Worm (Caenorhabditis elegans) whole organism, early embryonic: ENCODE measurements around the gene EGAP2.1.

Source experiments
- B0310.2 ChIP-seq: sonication (generic microtip); optimal IDR thresholded peaks from 2 replicates; lab custom pipeline; 2016; ENCODE audit warnings: mild to moderate bottlenecking, missing genetic modification characterization, missing compliant biosample characterization
- F13C5.2 ChIP-seq: sonication (generic microtip); optimal IDR thresholded peaks from 2 replicates; lab custom pipeline; 2017; ENCODE audit warnings: mild to moderate bottlenecking, missing genetic modification characterization, inconsistent platforms, missing compliant biosample characterization
- aly-1 ChIP-seq: sonication (generic microtip); optimal IDR thresholded peaks from 2 replicates; lab custom pipeline; 2016; ENCODE audit warnings: missing genetic modification characterization, missing compliant biosample characterization
- ama-1 ChIP-seq: fragments of 150-350 bp; optimal IDR thresholded peaks from 2 replicates; lab custom pipeline; 2014
- ceh-13 ChIP-seq: fragments of 200-800 bp; sonication (Bioruptor generic); optimal IDR thresholded peaks from 2 replicates; lab custom pipeline; 2018; ENCODE audit warnings: mild to moderate bottlenecking, missing genetic modification characterization, missing compliant biosample characterization
- ceh-36 ChIP-seq: sonication (generic microtip); optimal IDR thresholded peaks from 2 replicates; lab custom pipeline; 2016; ENCODE audit warnings: missing genetic modification characterization, inconsistent platforms, missing compliant biosample characterization
- ets-7 ChIP-seq: sonication (generic microtip); optimal IDR thresholded peaks from 2 replicates; lab custom pipeline; 2016; ENCODE audit warnings: missing genotype, missing genetic modification characterization, missing compliant biosample characterization
- flt-1 ChIP-seq: fragments of 200-800 bp; sonication (Bioruptor generic); IDR thresholded peaks from 2 replicates; pipeline ENCODE4 v1.3.6; 2022; ENCODE audit warnings: missing genetic modification characterization, missing compliant biosample characterization
- hmbx-1 ChIP-seq: sonication (generic microtip); optimal IDR thresholded peaks from 2 replicates; lab custom pipeline; 2016; ENCODE audit warnings: mild to moderate bottlenecking, missing genetic modification characterization, missing compliant biosample characterization
- hmg-4 ChIP-seq: fragments of 200-800 bp; sonication (Bioruptor generic); optimal IDR thresholded peaks from 2 replicates; lab custom pipeline; 2018; ENCODE audit warnings: mild to moderate bottlenecking, missing genetic modification characterization, missing compliant biosample characterization
- hnd-1 ChIP-seq: sonication (generic microtip); optimal IDR thresholded peaks from 2 replicates; lab custom pipeline; 2016; ENCODE audit warnings: missing genetic modification characterization, missing compliant biosample characterization
- pes-1 ChIP-seq: fragments of 200-800 bp; sonication (Bioruptor generic); IDR thresholded peaks from 2 replicates; pipeline ENCODE4 v1.3.6; 2022; ENCODE audit warnings: missing genetic modification reagents, missing genetic modification characterization, missing compliant biosample characterization
- scrt-1 ChIP-seq: fragments of 200-800 bp; sonication (Bioruptor generic); IDR thresholded peaks from 2 replicates; pipeline ENCODE4 v1.3.6; 2022; ENCODE audit warnings: missing genetic modification characterization, missing compliant biosample characterization
- sea-1 ChIP-seq: fragments of 200-800 bp; sonication (Bioruptor generic); conservative IDR thresholded peaks from 2 replicates; pipeline ENCODE4 v1.3.6; 2022; ENCODE audit warnings: missing genetic modification characterization, missing compliant biosample characterization
- tbx-11 ChIP-seq: fragments of 200-800 bp; sonication (Bioruptor generic); IDR thresholded peaks from 2 replicates; pipeline ENCODE4 v1.3.6; 2022; ENCODE audit warnings: missing genetic modification characterization, missing compliant biosample characterization
- tbx-37 ChIP-seq: fragments of 200-800 bp; sonication (Bioruptor generic); conservative IDR thresholded peaks from 2 replicates; pipeline ENCODE4 v1.3.6; 2022; ENCODE audit warnings: missing genetic modification reagents, missing genetic modification characterization, missing compliant biosample characterization
- tra-4 ChIP-seq: sonication (generic microtip); optimal IDR thresholded peaks from 2 replicates; lab custom pipeline; 2017; ENCODE audit warnings: missing genetic modification characterization, missing compliant biosample characterization

Gene EGAP2.1

DNA sequence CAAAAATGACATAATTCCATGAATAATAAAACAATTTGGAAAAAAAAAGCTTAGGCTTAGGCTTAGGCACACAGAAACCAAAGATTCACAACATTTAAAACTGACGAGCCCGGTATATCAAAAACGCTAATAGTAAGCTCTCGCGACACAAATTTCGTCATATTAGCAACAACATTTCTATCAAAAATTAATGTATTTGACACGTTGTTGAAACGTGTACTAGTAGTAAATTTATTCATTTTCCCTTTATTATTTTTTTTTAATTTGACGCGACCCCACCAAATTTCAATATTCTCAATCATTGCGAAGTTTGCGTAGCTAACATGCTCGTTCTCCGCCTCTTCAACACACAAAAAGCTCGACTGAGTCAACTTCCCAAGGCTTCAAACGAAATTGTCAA is 19.2 kb upstream of the EGAP2.1 start, which contains the start of gene C34F11.2:
TSS of gene C34F11.2 (plus strand) at position 301 of the 400 bp plus-strand sequence.
- TF ChIP-seq B0310.2 (tag; lab: Kevin White, UChicago) (no peak), tbx-11 (GFP tag; lab: Robert Waterston, UW) (no peak), ama-1 (lab: Kevin White, UChicago) (no peak)

DNA sequence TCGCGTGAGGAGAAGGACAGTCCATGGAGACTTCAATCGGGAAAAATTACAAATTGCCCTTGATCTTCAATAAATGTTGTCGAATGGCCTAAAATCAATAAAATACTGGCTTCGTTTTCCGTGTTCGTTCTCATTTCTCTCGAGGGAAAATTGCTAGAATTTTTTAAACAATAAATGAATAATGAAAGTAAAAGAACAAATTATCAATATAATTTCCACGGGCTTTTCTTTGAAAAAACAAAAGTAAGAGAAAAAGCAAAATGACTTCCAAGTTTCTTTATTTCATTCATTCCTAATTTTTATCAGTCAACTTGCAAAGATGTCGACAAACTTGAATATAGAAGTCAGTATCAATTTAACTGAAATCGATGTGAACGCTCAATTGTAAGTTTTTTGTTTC is 18.5 kb upstream of the EGAP2.1 start, which contains the start of gene C34F11.1:
TSS of gene C34F11.1 (plus strand) at position 301 of the 400 bp plus-strand sequence.
- no peak for TF ChIP-seq tbx-37 (GFP tag; lab: Robert Waterston, UW)
- TF ChIP-seq tra-4 (tag; lab: Kevin White, UChicago): no peak
- no peak for TF ChIP-seq ets-7 (tag; lab: Kevin White, UChicago)
- no peak for TF ChIP-seq hmbx-1
- TF ChIP-seq ama-1 (lab: Kevin White, UChicago): no peak
- TF ChIP-seq B0310.2 (tag; lab: Kevin White, UChicago): no peak
- TF ChIP-seq hnd-1: no peak

DNA sequence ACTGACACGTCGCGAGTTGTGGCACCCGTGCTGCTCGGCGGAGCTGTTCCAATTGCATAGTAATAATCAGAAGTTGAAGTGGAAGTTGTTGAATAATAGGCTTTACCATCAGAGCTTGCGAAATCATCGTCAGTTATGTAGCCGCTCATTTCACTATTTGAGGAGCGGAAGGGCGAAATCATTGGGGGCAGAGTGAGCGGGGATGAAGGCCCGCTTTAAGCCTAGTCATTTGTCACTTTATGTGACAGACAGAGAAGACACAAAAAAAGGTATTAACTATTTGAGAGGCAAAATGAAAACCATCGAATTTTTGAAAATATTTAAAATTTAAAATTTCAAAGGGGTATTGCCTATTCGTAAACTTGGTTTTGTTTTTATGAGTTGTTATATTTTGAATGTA is 12.9 kb upstream of the EGAP2.1 start:
- TF ChIP-seq hmg-4 (GFP tag; lab: Kevin White, UChicago) (no peak), tbx-37 (GFP tag; lab: Robert Waterston, UW) (no peak), F13C5.2 (tag; lab: Kevin White, UChicago) (no peak), tra-4 (tag; lab: Kevin White, UChicago) (no peak), ceh-36 (tag; lab: Kevin White, UChicago) (no peak)

DNA sequence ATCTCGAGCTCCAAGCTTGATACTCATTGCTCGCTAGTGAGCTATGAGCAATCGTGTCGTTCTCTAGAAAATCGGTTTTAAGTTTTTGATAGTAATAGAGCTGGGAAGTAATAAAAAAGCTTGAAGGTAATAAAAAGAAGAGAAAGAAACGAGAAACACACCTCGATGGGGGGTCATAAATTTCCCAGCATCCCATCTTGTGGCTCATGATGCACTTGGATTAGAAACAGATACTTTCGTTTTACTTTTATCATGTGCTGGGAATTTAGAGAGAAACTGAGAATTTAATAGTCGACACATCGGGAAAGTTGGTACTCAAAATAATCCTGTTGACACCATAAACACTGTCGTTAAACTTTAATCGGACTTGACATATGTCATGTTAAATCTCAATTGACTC is 10.6 kb upstream of the EGAP2.1 start:
- TF ChIP-seq hmbx-1: no peak
- TF ChIP-seq hnd-1: no peak
- no peak for TF ChIP-seq tbx-11 (GFP tag; lab: Robert Waterston, UW)
- no peak for TF ChIP-seq tbx-37 (GFP tag; lab: Robert Waterston, UW)
- TF ChIP-seq ets-7 (tag; lab: Kevin White, UChicago): no peak
- TF ChIP-seq scrt-1 (GFP tag; lab: Robert Waterston, UW): no peak
- TF ChIP-seq aly-1 (tag; lab: Kevin White, UChicago): no peak
- TF ChIP-seq ama-1 (lab: Kevin White, UChicago): no peak
- TF ChIP-seq hmg-4 (GFP tag; lab: Kevin White, UChicago): no peak
- TF ChIP-seq flt-1 (GFP tag; lab: Robert Waterston, UW): no peak
- no peak for TF ChIP-seq ceh-13 (GFP tag; lab: Kevin White, UChicago)
- TF ChIP-seq pes-1 (GFP tag; lab: Robert Waterston, UW): no peak
- TF ChIP-seq B0310.2 (tag; lab: Kevin White, UChicago): no peak
- TF ChIP-seq F13C5.2 (tag; lab: Kevin White, UChicago): no peak
- no peak for TF ChIP-seq sea-1 (GFP tag; lab: Robert Waterston, UW)
- no peak for TF ChIP-seq tra-4 (tag; lab: Kevin White, UChicago)
- no peak for TF ChIP-seq ceh-36 (tag; lab: Kevin White, UChicago)

DNA sequence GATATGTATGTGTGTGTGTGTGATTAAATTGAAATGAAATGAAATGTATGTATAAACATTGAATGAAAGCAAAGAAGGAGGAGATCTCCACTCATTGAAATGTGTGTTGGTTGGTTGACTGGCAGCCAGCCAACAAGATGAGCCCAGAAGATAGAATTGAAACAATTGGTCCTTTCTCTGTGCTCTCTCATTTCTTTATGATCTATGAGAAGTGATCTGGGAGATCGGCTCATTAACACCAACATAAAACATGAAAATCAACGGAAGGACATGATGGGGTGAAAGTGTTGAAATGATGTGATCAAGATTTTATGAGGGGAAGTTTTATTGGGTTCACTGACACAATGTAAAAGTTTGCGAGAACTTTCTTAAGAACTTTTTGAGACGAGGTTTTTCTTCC is 8.4 kb upstream of the EGAP2.1 start:
- TF ChIP-seq pes-1 (GFP tag; lab: Robert Waterston, UW) (no peak), aly-1 (tag; lab: Kevin White, UChicago) (no peak), sea-1 (GFP tag; lab: Robert Waterston, UW) (no peak)

DNA sequence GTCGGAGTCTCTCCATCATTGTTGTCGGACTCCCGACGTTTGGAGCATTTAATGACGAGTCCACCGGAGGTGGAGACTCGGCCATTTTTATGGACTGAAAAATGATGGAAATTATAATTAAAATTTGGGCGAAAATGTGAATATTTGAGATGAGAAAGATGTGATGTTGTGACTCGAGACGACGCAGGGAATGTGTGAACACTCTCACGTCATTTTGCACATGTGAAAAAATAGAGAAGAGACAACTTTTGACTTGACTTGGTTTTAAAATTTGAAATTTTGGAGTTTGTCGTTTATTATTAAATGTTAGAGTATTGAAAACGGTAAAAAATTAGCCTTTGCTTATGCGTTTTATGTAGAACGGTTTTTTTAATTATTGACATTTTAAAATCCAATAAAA is 5.9 kb upstream of the EGAP2.1 start, which contains the start of gene dsh-1:
TSS of gene dsh-1 (minus strand) at position 101 of the 400 bp plus-strand sequence.
- no peak for TF ChIP-seq hmbx-1
- TF ChIP-seq hnd-1: no peak
- no peak for TF ChIP-seq ets-7 (tag; lab: Kevin White, UChicago)
- no peak for TF ChIP-seq tra-4 (tag; lab: Kevin White, UChicago)
- TF ChIP-seq aly-1 (tag; lab: Kevin White, UChicago): no peak
- TF ChIP-seq B0310.2 (tag; lab: Kevin White, UChicago): no peak
- TF ChIP-seq ceh-13 (GFP tag; lab: Kevin White, UChicago): no peak
- no peak for TF ChIP-seq hmg-4 (GFP tag; lab: Kevin White, UChicago)
- no peak for TF ChIP-seq ama-1 (lab: Kevin White, UChicago)
- TF ChIP-seq F13C5.2 (tag; lab: Kevin White, UChicago): no peak
- TF ChIP-seq flt-1 (GFP tag; lab: Robert Waterston, UW): no peak
- TF ChIP-seq sea-1 (GFP tag; lab: Robert Waterston, UW): no peak
- TF ChIP-seq scrt-1 (GFP tag; lab: Robert Waterston, UW): no peak
- no peak for TF ChIP-seq ceh-36 (tag; lab: Kevin White, UChicago)
- TF ChIP-seq pes-1 (GFP tag; lab: Robert Waterston, UW): no peak
- no peak for TF ChIP-seq tbx-11 (GFP tag; lab: Robert Waterston, UW)
- TF ChIP-seq tbx-37 (GFP tag; lab: Robert Waterston, UW): no peak

DNA sequence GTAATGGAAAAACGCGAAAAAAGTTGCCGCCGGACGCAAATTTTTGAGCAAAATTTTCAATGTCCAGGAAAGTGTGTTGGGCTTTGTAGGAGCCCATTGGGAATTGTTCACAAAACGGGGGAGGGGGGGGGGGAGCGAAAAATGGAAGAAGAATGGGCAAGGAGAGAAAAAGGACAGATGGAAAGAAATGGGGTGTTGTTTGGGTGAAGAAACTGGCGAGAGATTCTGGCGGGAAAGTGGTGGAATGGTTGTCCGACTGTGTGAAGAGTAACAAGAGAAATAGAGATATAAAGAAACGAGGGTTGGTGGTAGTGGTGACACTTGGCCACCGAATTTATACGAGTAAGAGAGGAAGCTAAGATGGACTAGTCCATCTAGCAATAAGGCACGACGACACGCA is 4.9 kb upstream of the EGAP2.1 start:
- TF ChIP-seq hmg-4 (GFP tag; lab: Kevin White, UChicago) (peak; percentile 69), flt-1 (GFP tag; lab: Robert Waterston, UW) (no peak), F13C5.2 (tag; lab: Kevin White, UChicago) (peak; percentile 4)

DNA sequence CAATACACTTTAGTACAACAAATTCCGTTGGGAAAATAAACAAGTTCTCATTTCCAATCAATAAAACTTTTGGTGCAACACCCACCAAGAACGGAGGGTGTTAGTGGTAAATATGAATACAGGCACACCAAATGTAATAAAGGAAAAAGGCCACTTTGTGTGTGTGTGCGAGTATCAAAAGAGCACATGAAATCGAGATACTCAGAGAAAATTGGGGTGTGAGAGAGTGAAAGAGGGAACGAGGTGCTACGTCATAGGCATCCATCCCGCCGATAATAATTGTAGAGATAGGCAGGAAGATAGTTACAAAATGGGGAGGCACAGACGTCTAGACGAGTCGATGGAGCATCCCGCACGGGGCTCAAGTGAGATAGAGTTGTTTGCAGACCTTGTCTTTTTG is 3.4 kb upstream of the EGAP2.1 start:
- TF ChIP-seq hmg-4 (GFP tag; lab: Kevin White, UChicago): peak; percentile 48
- TF ChIP-seq hmbx-1: no peak
